Fruit fly (Drosophila melanogaster) whole organism, wandering third instar larva: ENCODE results near the gene IntS4.

Source experiments
- CG32264 ChIP-seq: fragments of 200-800 bp; sonication (Bioruptor generic); optimal IDR thresholded peaks from 2 replicates; lab custom pipeline; 2016; ENCODE audit warnings: missing biosample characterization, missing genetic modification characterization
- Dfd ChIP-seq: fragments of >200 bp; optimal IDR thresholded peaks from 2 replicates; lab custom pipeline; 2017; ENCODE audit warnings: missing biosample characterization, missing genetic modification characterization
- Hnf4 ChIP-seq: fragments of 200-800 bp; sonication (Bioruptor generic); optimal IDR thresholded peaks from 2 replicates; lab custom pipeline; 2016; ENCODE audit warnings: missing biosample characterization, mild to moderate bottlenecking, missing genetic modification characterization
- OdsH ChIP-seq: fragments of 200-800 bp; sonication (Bioruptor generic); optimal IDR thresholded peaks from 2 replicates; lab custom pipeline; 2016; ENCODE audit warnings: missing biosample characterization, mild to moderate bottlenecking, missing genetic modification characterization
- Sp1 ChIP-seq: fragments of 200-800 bp; sonication (Bioruptor generic); optimal IDR thresholded peaks from 3 replicates; lab custom pipeline; 2019; ENCODE audit warnings: missing biosample characterization, mild to moderate bottlenecking, missing genetic modification characterization, moderate library complexity
- ey ChIP-seq: fragments of 200-800 bp; sonication (Bioruptor generic); optimal IDR thresholded peaks from 2 replicates; lab custom pipeline; 2016; ENCODE audit warnings: missing biosample characterization, missing genetic modification characterization
- foxo ChIP-seq, 2 experiments: fragments of 200-800 bp; sonication (Bioruptor generic); optimal IDR thresholded peaks; 2 replicates in 1 of 2; 3 replicates in 1 of 2; lab custom pipeline; 2016 to 2017; ENCODE audit warnings: missing biosample characterization in 2 of 2, missing genetic modification characterization in 2 of 2
- fru ChIP-seq: fragments of 200-800 bp; sonication (Bioruptor generic); optimal IDR thresholded peaks from 3 replicates; lab custom pipeline; 2016; ENCODE audit warnings: missing biosample characterization, mild to moderate bottlenecking, missing genetic modification characterization
- pan ChIP-seq: fragments of >200 bp; optimal IDR thresholded peaks from 2 replicates; lab custom pipeline; 2017
- psq ChIP-seq: fragments of 200-800 bp; sonication (Bioruptor generic); optimal IDR thresholded peaks from 3 replicates; lab custom pipeline; 2017; ENCODE audit warnings: missing biosample characterization, mild to moderate bottlenecking, missing genetic modification characterization, moderate library complexity
- sage ChIP-seq: fragments of 200-800 bp; sonication (Bioruptor generic); optimal IDR thresholded peaks from 2 replicates; lab custom pipeline; 2016; ENCODE audit warnings: missing biosample characterization, mild to moderate bottlenecking, missing genetic modification characterization
- sv ChIP-seq: fragments of 200-800 bp; sonication (Bioruptor generic); optimal IDR thresholded peaks from 3 replicates; lab custom pipeline; 2016; ENCODE audit warnings: missing biosample characterization, missing genetic modification characterization
- usp ChIP-seq: fragments of >200 bp; optimal IDR thresholded peaks from 2 replicates; lab custom pipeline; 2017; ENCODE audit warnings: missing biosample characterization, missing genetic modification characterization

DNA sequence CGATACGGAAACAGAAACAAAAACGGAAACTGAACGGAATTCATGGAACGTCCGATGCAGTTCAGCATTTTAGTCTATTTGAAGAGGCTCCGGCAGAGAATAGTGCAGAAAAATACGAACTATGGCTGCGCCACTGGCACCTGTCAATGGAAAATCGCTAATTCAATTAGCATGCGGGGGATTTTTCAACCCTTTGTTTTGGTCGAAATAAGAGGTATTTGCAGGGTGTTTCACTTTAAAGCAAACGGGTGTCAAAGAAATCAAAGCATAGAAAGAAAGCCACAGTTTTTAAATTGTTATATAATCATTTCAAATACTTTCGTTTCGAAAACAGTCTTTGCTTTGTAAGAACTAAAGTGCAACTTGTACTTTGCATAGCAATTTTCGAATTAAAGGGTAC lies 29.0 kb downstream of the IntS4 start, which contains the start of gene PIP82:
- TF ChIP-seq sage (no peak), sv (GFP tag; lab: Kevin White, UChicago) (no peak), Sp1 (GFP tag; lab: Kevin White, UChicago) (no peak), CG32264 (GFP tag; lab: Kevin White, UChicago) (no peak), foxo (GFP tag; optimal IDR thresholded peaks at IDR 0.05; lab: Kevin White, UChicago) (no peak), Hnf4 (GFP tag; lab: Kevin White, UChicago) (no peak), fru (GFP tag; lab: Kevin White, UChicago) (no peak), ey (GFP tag; lab: Kevin White, UChicago) (no peak), usp (GFP tag; lab: Kevin White, UChicago) (no peak), pan (lab: Kevin White, UChicago) (no peak), OdsH (no peak), psq (GFP tag; lab: Kevin White, UChicago) (no peak), Dfd (GFP tag; lab: Kevin White, UChicago) (no peak)
